Worm (Caenorhabditis elegans) whole organism, late embryonic: ENCODE results near the gene men-1.

Experiments used
- F13H6.1 ChIP-seq: sonication (generic microtip); optimal IDR thresholded peaks from 2 replicates; lab custom pipeline; 2016; ENCODE audit warnings: missing genetic modification characterization, missing compliant biosample characterization
- T23F11.4 ChIP-seq: fragments of 200-800 bp; sonication (Bioruptor generic); optimal IDR thresholded peaks from 2 replicates; lab custom pipeline; 2018; ENCODE audit warnings: mild to moderate bottlenecking, missing genetic modification characterization, missing compliant biosample characterization
- ahr-1 ChIP-seq: sonication (generic microtip); optimal IDR thresholded peaks from 2 replicates; lab custom pipeline; 2016; ENCODE audit warnings: missing genetic modification characterization, missing compliant biosample characterization
- ama-1 ChIP-seq: fragments of 150-350 bp; optimal IDR thresholded peaks from 2 replicates; lab custom pipeline; 2014
- ceh-14 ChIP-seq: sonication (generic microtip); optimal IDR thresholded peaks from 2 replicates; lab custom pipeline; 2016; ENCODE audit warnings: missing genotype, missing genetic modification characterization, missing compliant biosample characterization
- ceh-19 ChIP-seq: fragments of 200-800 bp; sonication (Bioruptor generic); optimal IDR thresholded peaks from 2 replicates; lab custom pipeline; 2018; ENCODE audit warnings: mild to moderate bottlenecking, missing genetic modification characterization, missing compliant biosample characterization
- ceh-2 ChIP-seq: sonication (generic microtip); optimal IDR thresholded peaks from 2 replicates; lab custom pipeline; 2016; ENCODE audit warnings: missing genotype, missing genetic modification characterization, missing compliant biosample characterization
- ceh-22 ChIP-seq: sonication (generic microtip); optimal IDR thresholded peaks from 2 replicates; lab custom pipeline; 2017; ENCODE audit warnings: missing biosample characterization, missing genetic modification characterization
- ceh-30 ChIP-seq: fragments of 150-350 bp; optimal IDR thresholded peaks from 2 replicates; lab custom pipeline; 2014; ENCODE audit warnings: missing biosample characterization, missing genetic modification characterization
- ceh-31 ChIP-seq: sonication (generic microtip); optimal IDR thresholded peaks from 2 replicates; lab custom pipeline; 2016; ENCODE audit warnings: missing genetic modification characterization, missing compliant biosample characterization
- ceh-34 ChIP-seq: sonication (generic microtip); optimal IDR thresholded peaks from 2 replicates; lab custom pipeline; 2016; ENCODE audit warnings: mild to moderate bottlenecking, missing genetic modification characterization, missing compliant biosample characterization
- ceh-45 ChIP-seq: fragments of 200-800 bp; sonication (Bioruptor generic); IDR thresholded peaks from 2 replicates; pipeline ENCODE4 v1.3.6; 2022; ENCODE audit warnings: missing genetic modification reagents, missing genetic modification characterization, missing compliant biosample characterization
- ceh-48 ChIP-seq: sonication (generic microtip); optimal IDR thresholded peaks from 2 replicates; lab custom pipeline; 2016; ENCODE audit warnings: missing genetic modification characterization, inconsistent platforms, missing compliant biosample characterization
- ceh-6 ChIP-seq: fragments of 200-800 bp; sonication (Bioruptor generic); optimal IDR thresholded peaks from 2 replicates; lab custom pipeline; 2018; ENCODE audit warnings: mild to moderate bottlenecking, missing genetic modification characterization, missing compliant biosample characterization
- ceh-9 ChIP-seq: sonication (generic microtip); optimal IDR thresholded peaks from 2 replicates; lab custom pipeline; 2016; ENCODE audit warnings: mild to moderate bottlenecking, missing genetic modification characterization, inconsistent platforms, missing compliant biosample characterization
- che-1 ChIP-seq: sonication (generic microtip); optimal IDR thresholded peaks from 2 replicates; lab custom pipeline; 2016; ENCODE audit warnings: mild to moderate bottlenecking, missing genetic modification characterization, missing compliant biosample characterization
- dve-1 ChIP-seq: sonication (generic microtip); optimal IDR thresholded peaks from 2 replicates; lab custom pipeline; 2017; ENCODE audit warnings: antibody characterized with exemption, mild to moderate bottlenecking, missing genetic modification characterization, missing compliant biosample characterization
- elt-2 ChIP-seq: sonication (generic microtip); optimal IDR thresholded peaks from 2 replicates; lab custom pipeline; 2016; ENCODE audit warnings: missing genetic modification reagents, missing genetic modification characterization, missing compliant biosample characterization
- elt-4 ChIP-seq: sonication (generic microtip); optimal IDR thresholded peaks from 2 replicates; lab custom pipeline; 2016; ENCODE audit warnings: missing genetic modification characterization, missing compliant biosample characterization
- eyg-1 ChIP-seq: sonication (generic microtip); optimal IDR thresholded peaks from 2 replicates; lab custom pipeline; 2016; ENCODE audit warnings: missing genotype, missing genetic modification characterization, missing compliant biosample characterization
- fkh-10 ChIP-seq: fragments of 150-350 bp; optimal IDR thresholded peaks from 2 replicates; lab custom pipeline; 2014; ENCODE audit warnings: missing biosample characterization, missing genetic modification reagents, missing genetic modification characterization
- fkh-6 ChIP-seq: sonication (generic microtip); optimal IDR thresholded peaks from 2 replicates; lab custom pipeline; 2016; ENCODE audit warnings: missing genetic modification characterization, missing compliant biosample characterization
- gmeb-2 ChIP-seq: sonication (generic microtip); optimal IDR thresholded peaks from 2 replicates; lab custom pipeline; 2016; ENCODE audit warnings: missing genetic modification characterization, inconsistent platforms, missing compliant biosample characterization
- hlh-15 ChIP-seq: sonication (generic microtip); optimal IDR thresholded peaks from 2 replicates; lab custom pipeline; 2016; ENCODE audit warnings: missing genetic modification characterization, missing compliant biosample characterization
- hlh-30 ChIP-seq: sonication (generic microtip); optimal IDR thresholded peaks from 2 replicates; lab custom pipeline; 2017; ENCODE audit warnings: antibody characterized with exemption, missing genetic modification characterization, missing compliant biosample characterization; ENCODE audit not compliant: insufficient read depth
- hlh-6 ChIP-seq: sonication (generic microtip); optimal IDR thresholded peaks from 2 replicates; lab custom pipeline; 2016; ENCODE audit warnings: missing genotype, missing genetic modification characterization, missing compliant biosample characterization
- lim-6 ChIP-seq: sonication (generic microtip); optimal IDR thresholded peaks from 2 replicates; lab custom pipeline; 2016; ENCODE audit warnings: missing genetic modification characterization, missing compliant biosample characterization
- lin-11 ChIP-seq: fragments of 200-800 bp; sonication (Bioruptor generic); optimal IDR thresholded peaks from 2 replicates; lab custom pipeline; 2018; ENCODE audit warnings: mild to moderate bottlenecking, missing genetic modification characterization, missing compliant biosample characterization
- madf-2 ChIP-seq: sonication (generic microtip); optimal IDR thresholded peaks from 2 replicates; lab custom pipeline; 2017; ENCODE audit warnings: missing genetic modification characterization, missing compliant biosample characterization
- nfya-1 ChIP-seq: sonication (generic microtip); optimal IDR thresholded peaks from 2 replicates; lab custom pipeline; 2017; ENCODE audit warnings: missing genetic modification characterization, mild to moderate bottlenecking, missing compliant biosample characterization, antibody characterized with exemption, moderate library complexity
- nhr-11 ChIP-seq: fragments of 150-350 bp; optimal IDR thresholded peaks from 2 replicates; lab custom pipeline; 2014; ENCODE audit warnings: missing biosample characterization, missing genetic modification characterization
- nhr-232 ChIP-seq: sonication (generic microtip); optimal IDR thresholded peaks from 2 replicates; lab custom pipeline; 2016; ENCODE audit warnings: missing genetic modification characterization, missing compliant biosample characterization
- npax-4 ChIP-seq: sonication (generic microtip); optimal IDR thresholded peaks from 2 replicates; lab custom pipeline; 2016; ENCODE audit warnings: missing genetic modification characterization, missing compliant biosample characterization
- odd-2 ChIP-seq: sonication (generic microtip); optimal IDR thresholded peaks from 2 replicates; lab custom pipeline; 2017; ENCODE audit warnings: antibody characterized with exemption, mild to moderate bottlenecking, missing genetic modification characterization, missing compliant biosample characterization
- pag-3 ChIP-seq: sonication (generic microtip); optimal IDR thresholded peaks from 2 replicates; lab custom pipeline; 2016; ENCODE audit warnings: missing compliant biosample characterization, missing genetic modification characterization, borderline replicate concordance
- pax-1 ChIP-seq: fragments of 150-350 bp; optimal IDR thresholded peaks from 2 replicates; lab custom pipeline; 2014; ENCODE audit warnings: missing biosample characterization, missing genetic modification characterization
- pha-2 ChIP-seq: sonication (generic microtip); optimal IDR thresholded peaks from 2 replicates; lab custom pipeline; 2017; ENCODE audit warnings: mild to moderate bottlenecking, missing genetic modification characterization, missing compliant biosample characterization
- ref-2 ChIP-seq: sonication (generic microtip); optimal IDR thresholded peaks from 2 replicates; lab custom pipeline; 2016; ENCODE audit warnings: missing genetic modification characterization, missing compliant biosample characterization
- rnt-1 ChIP-seq: sonication (generic microtip); optimal IDR thresholded peaks from 2 replicates; lab custom pipeline; 2016; ENCODE audit warnings: missing genetic modification characterization, missing compliant biosample characterization
- sdc-2 ChIP-seq: sonication (generic microtip); optimal IDR thresholded peaks from 2 replicates; lab custom pipeline; 2016; ENCODE audit warnings: missing genotype, missing genetic modification characterization, missing compliant biosample characterization
- sox-2 ChIP-seq: fragments of 200-800 bp; sonication (Bioruptor generic); IDR thresholded peaks from 2 replicates; pipeline ENCODE4 v1.3.6; 2022; ENCODE audit warnings: missing genetic modification reagents, missing genetic modification characterization, missing compliant biosample characterization
- sox-4 ChIP-seq: sonication (generic microtip); optimal IDR thresholded peaks from 2 replicates; lab custom pipeline; 2017; ENCODE audit warnings: mild to moderate bottlenecking, missing genetic modification characterization, inconsistent platforms, missing compliant biosample characterization
- tbx-2 ChIP-seq: sonication (generic microtip); optimal IDR thresholded peaks from 2 replicates; lab custom pipeline; 2016; ENCODE audit warnings: missing genetic modification characterization, missing compliant biosample characterization
- ttx-3 ChIP-seq: sonication (generic microtip); optimal IDR thresholded peaks from 2 replicates; lab custom pipeline; 2016; ENCODE audit warnings: missing genetic modification reagents, missing genetic modification characterization, missing compliant biosample characterization
- unc-55 ChIP-seq: sonication (generic microtip); optimal IDR thresholded peaks from 2 replicates; lab custom pipeline; 2017; ENCODE audit warnings: missing biosample characterization, missing genetic modification reagents, missing genetic modification characterization
- unc-86 ChIP-seq: sonication (generic microtip); optimal IDR thresholded peaks from 2 replicates; lab custom pipeline; 2016; ENCODE audit warnings: missing genetic modification characterization, missing compliant biosample characterization
- zip-5 ChIP-seq: sonication (generic microtip); optimal IDR thresholded peaks from 2 replicates; lab custom pipeline; 2016; ENCODE audit warnings: missing genetic modification characterization, missing compliant biosample characterization
- ztf-16 ChIP-seq: sonication (generic microtip); optimal IDR thresholded peaks from 2 replicates; lab custom pipeline; 2017; ENCODE audit warnings: missing genetic modification characterization, missing compliant biosample characterization

Gene men-1

DNA sequence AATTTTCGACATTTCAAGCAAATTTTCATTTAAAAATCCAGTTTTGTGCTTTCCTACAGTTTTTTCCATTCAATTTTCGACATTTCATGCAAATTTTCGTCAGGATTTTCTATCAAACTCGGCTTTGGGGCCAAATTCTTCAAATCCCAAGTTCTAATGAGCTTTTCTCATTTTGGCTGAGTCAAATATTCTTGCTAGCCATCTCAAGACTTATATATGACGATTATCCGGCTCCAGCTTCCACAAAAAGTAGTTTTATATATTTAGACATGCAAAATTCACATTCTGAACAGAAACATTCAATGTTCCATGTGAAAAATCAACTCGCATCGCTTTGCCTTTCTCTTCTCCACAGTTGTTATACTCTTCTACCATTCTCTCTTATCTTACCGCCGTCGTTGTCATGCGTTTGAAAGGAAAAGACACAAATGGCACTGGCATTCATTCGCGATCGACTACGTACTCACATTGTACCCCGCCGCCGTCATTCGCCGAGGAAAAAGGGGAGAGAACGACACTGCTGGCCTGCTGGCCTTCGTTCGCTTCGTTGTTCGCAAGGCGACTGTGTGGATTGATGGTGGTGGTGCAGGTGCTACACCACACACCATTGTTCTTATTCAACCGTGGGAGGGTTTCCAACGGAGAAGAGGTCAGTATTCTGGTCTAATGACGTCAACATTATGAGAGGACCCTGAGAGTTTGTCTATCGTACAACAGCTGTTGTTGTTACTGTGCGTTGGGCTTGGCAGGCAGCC, 14.0 kb upstream of the men-1 start:
- TF ChIP-seq che-1 (tag; lab: Kevin White, UChicago) (no peak), ceh-34 (peak; percentile 2), dve-1 (tag; lab: Kevin White, UChicago) (no peak), unc-55 (GFP tag; lab: Kevin White, UChicago) (peak; percentile 6), tbx-2 (tag; lab: Kevin White, UChicago) (peak; percentile 62), fkh-6 (tag; lab: Kevin White, UChicago) (no peak), lim-6 (tag; lab: Kevin White, UChicago) (no peak), rnt-1 (tag; lab: Kevin White, UChicago) (peak; percentile 10), ztf-16 (tag; lab: Kevin White, UChicago) (no peak), pag-3 (tag; lab: Kevin White, UChicago) (no peak), hlh-6 (tag; lab: Kevin White, UChicago) (peak; percentile 63), ceh-2 (tag; lab: Kevin White, UChicago) (peak; percentile 16), ama-1 (lab: Kevin White, UChicago) (no peak), zip-5 (no peak), ceh-30 (tag; lab: Kevin White, UChicago) (no peak), nfya-1 (tag; lab: Kevin White, UChicago) (peak; percentile 44), ceh-6 (GFP tag; lab: Kevin White, UChicago) (no peak), nhr-232 (tag; lab: Kevin White, UChicago) (peak; percentile 19), hlh-15 (no peak), hlh-30 (peak; percentile 46), ceh-22 (tag; lab: Kevin White, UChicago) (no peak), ceh-48 (tag; lab: Kevin White, UChicago) (no peak), T23F11.4 (no peak), sox-4 (tag; lab: Kevin White, UChicago) (no peak), fkh-10 (no peak), ref-2 (peak; percentile 86), eyg-1 (no peak), madf-2 (peak; percentile 91), npax-4 (tag; lab: Kevin White, UChicago) (no peak), ceh-31 (tag; lab: Kevin White, UChicago) (peak; percentile 36), lin-11 (no peak), ceh-19 (GFP tag; lab: Kevin White, UChicago) (peak; percentile 44), F13H6.1 (tag; lab: Kevin White, UChicago) (no peak), elt-2 (peak; percentile 35), pax-1 (tag; lab: Kevin White, UChicago) (no peak), sox-2 (GFP tag; lab: Robert Waterston, UW) (peak; percentile 74), ceh-45 (GFP tag; lab: Robert Waterston, UW) (0 out of 2 replicates have a peak, but pooled peaks have one; percentile 27), ahr-1 (no peak), sdc-2 (peak; percentile 5)

DNA sequence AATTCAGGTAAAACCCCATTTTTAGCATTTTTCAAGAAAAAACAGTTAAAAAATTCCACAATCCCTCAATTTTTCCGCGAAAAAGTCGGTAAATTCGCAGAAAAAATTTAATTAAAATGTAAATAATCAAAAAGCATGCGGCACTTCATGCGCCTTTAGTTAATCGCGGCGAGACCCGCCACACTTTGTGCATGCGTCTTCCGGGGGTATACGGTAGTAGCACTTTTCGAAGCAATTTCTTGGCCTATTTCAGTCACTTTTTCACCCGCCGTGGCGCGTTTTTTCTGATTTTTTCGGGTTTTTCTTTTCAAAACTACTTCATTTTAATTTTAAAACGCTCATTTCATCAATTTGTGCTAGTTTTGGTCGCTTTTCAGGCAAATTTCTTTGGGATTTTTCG, 13.3 kb upstream of the men-1 start:
- no peak for TF ChIP-seq pha-2 (tag; lab: Kevin White, UChicago)
- no peak for TF ChIP-seq ttx-3
- no peak for TF ChIP-seq ceh-14
- TF ChIP-seq odd-2 (tag; lab: Kevin White, UChicago), result no peak
- TF ChIP-seq nhr-11 (tag; lab: Kevin White, UChicago), result no peak
- no peak for TF ChIP-seq npax-4 (tag; lab: Kevin White, UChicago)
- TF ChIP-seq ceh-48 (tag; lab: Kevin White, UChicago), result no peak
- TF ChIP-seq gmeb-2 (tag; lab: Kevin White, UChicago), result no peak
- TF ChIP-seq elt-4 (tag; lab: Kevin White, UChicago), result no peak
- TF ChIP-seq ceh-22 (tag; lab: Kevin White, UChicago), result no peak
- no peak for TF ChIP-seq ceh-6 (GFP tag; lab: Kevin White, UChicago)
- no peak for TF ChIP-seq ceh-9
- no peak for TF ChIP-seq che-1 (tag; lab: Kevin White, UChicago)
- no peak for TF ChIP-seq unc-86 (tag; lab: Kevin White, UChicago)
- no peak for TF ChIP-seq dve-1 (tag; lab: Kevin White, UChicago)
- no peak for TF ChIP-seq fkh-10
- no peak for TF ChIP-seq madf-2
